Worm (Caenorhabditis elegans): ENCODE results near the gene ZC196.5.

ce11 chrV:8760416-8760815, 31.2 kb downstream of the ZC196.5 start, which contains the start of gene ddn-1:
- TF ChIP-seq ref-1 (GFP tag; conservative IDR thresholded peaks at IDR 0.05) (no peak), klf-2 (GFP tag; conservative IDR thresholded peaks at IDR 0.05) (no peak), T22C8.4 (GFP tag; IDR thresholded peaks at IDR 0.05) (no peak), med-1 (GFP tag; optimal IDR thresholded peaks at IDR 0.05; ENCODE audit: insufficient read depth) (no peak)

Data from whole organism, midembryonic.